Worm (Caenorhabditis elegans) whole organism, late embryonic: ENCODE results near the gene sel-8.

Experiments
- C08G9.2 ChIP-seq: sonication (generic microtip); optimal IDR thresholded peaks from 2 replicates; lab custom pipeline; 2016; ENCODE audit warnings: mild to moderate bottlenecking, missing genetic modification characterization, moderate library complexity, missing compliant biosample characterization
- F13H6.1 ChIP-seq: sonication (generic microtip); optimal IDR thresholded peaks from 2 replicates; lab custom pipeline; 2016; ENCODE audit warnings: missing genetic modification characterization, missing compliant biosample characterization
- K02D7.2 ChIP-seq: sonication (generic microtip); optimal IDR thresholded peaks from 2 replicates; lab custom pipeline; 2017; ENCODE audit warnings: mild to moderate bottlenecking, missing genetic modification characterization, missing compliant biosample characterization
- T23F11.4 ChIP-seq: fragments of 200-800 bp; sonication (Bioruptor generic); optimal IDR thresholded peaks from 2 replicates; lab custom pipeline; 2018; ENCODE audit warnings: mild to moderate bottlenecking, missing genetic modification characterization, missing compliant biosample characterization
- ahr-1 ChIP-seq: sonication (generic microtip); optimal IDR thresholded peaks from 2 replicates; lab custom pipeline; 2016; ENCODE audit warnings: missing genetic modification characterization, missing compliant biosample characterization
- ama-1 ChIP-seq: fragments of 150-350 bp; optimal IDR thresholded peaks from 2 replicates; lab custom pipeline; 2014
- ceh-18 ChIP-seq: sonication (generic microtip); optimal IDR thresholded peaks from 2 replicates; lab custom pipeline; 2016; ENCODE audit warnings: missing genetic modification characterization, missing compliant biosample characterization
- ceh-19 ChIP-seq: fragments of 200-800 bp; sonication (Bioruptor generic); optimal IDR thresholded peaks from 2 replicates; lab custom pipeline; 2018; ENCODE audit warnings: mild to moderate bottlenecking, missing genetic modification characterization, missing compliant biosample characterization
- ceh-2 ChIP-seq: sonication (generic microtip); optimal IDR thresholded peaks from 2 replicates; lab custom pipeline; 2016; ENCODE audit warnings: missing genotype, missing genetic modification characterization, missing compliant biosample characterization
- ceh-22 ChIP-seq: sonication (generic microtip); optimal IDR thresholded peaks from 2 replicates; lab custom pipeline; 2017; ENCODE audit warnings: missing biosample characterization, missing genetic modification characterization
- ceh-24 ChIP-seq: sonication (generic microtip); optimal IDR thresholded peaks from 2 replicates; lab custom pipeline; 2016; ENCODE audit warnings: mild to moderate bottlenecking, missing genetic modification characterization, missing compliant biosample characterization
- ceh-30 ChIP-seq: fragments of 150-350 bp; optimal IDR thresholded peaks from 2 replicates; lab custom pipeline; 2014; ENCODE audit warnings: missing biosample characterization, missing genetic modification characterization
- ceh-45 ChIP-seq: fragments of 200-800 bp; sonication (Bioruptor generic); IDR thresholded peaks from 2 replicates; pipeline ENCODE4 v1.3.6; 2022; ENCODE audit warnings: missing genetic modification reagents, missing genetic modification characterization, missing compliant biosample characterization
- ceh-9 ChIP-seq: sonication (generic microtip); optimal IDR thresholded peaks from 2 replicates; lab custom pipeline; 2016; ENCODE audit warnings: mild to moderate bottlenecking, missing genetic modification characterization, inconsistent platforms, missing compliant biosample characterization
- che-1 ChIP-seq: sonication (generic microtip); optimal IDR thresholded peaks from 2 replicates; lab custom pipeline; 2016; ENCODE audit warnings: mild to moderate bottlenecking, missing genetic modification characterization, missing compliant biosample characterization
- dve-1 ChIP-seq: sonication (generic microtip); optimal IDR thresholded peaks from 2 replicates; lab custom pipeline; 2017; ENCODE audit warnings: antibody characterized with exemption, mild to moderate bottlenecking, missing genetic modification characterization, missing compliant biosample characterization
- elt-2 ChIP-seq: sonication (generic microtip); optimal IDR thresholded peaks from 2 replicates; lab custom pipeline; 2016; ENCODE audit warnings: missing genetic modification reagents, missing genetic modification characterization, missing compliant biosample characterization
- elt-4 ChIP-seq: sonication (generic microtip); optimal IDR thresholded peaks from 2 replicates; lab custom pipeline; 2016; ENCODE audit warnings: missing genetic modification characterization, missing compliant biosample characterization
- ets-4 ChIP-seq: sonication (generic microtip); optimal IDR thresholded peaks from 2 replicates; lab custom pipeline; 2016; ENCODE audit warnings: missing genetic modification characterization, missing compliant biosample characterization
- eyg-1 ChIP-seq: sonication (generic microtip); optimal IDR thresholded peaks from 2 replicates; lab custom pipeline; 2016; ENCODE audit warnings: missing genotype, missing genetic modification characterization, missing compliant biosample characterization
- fkh-6 ChIP-seq: sonication (generic microtip); optimal IDR thresholded peaks from 2 replicates; lab custom pipeline; 2016; ENCODE audit warnings: missing genetic modification characterization, missing compliant biosample characterization
- gmeb-2 ChIP-seq: sonication (generic microtip); optimal IDR thresholded peaks from 2 replicates; lab custom pipeline; 2016; ENCODE audit warnings: missing genetic modification characterization, inconsistent platforms, missing compliant biosample characterization
- hlh-13 ChIP-seq: fragments of 200-800 bp; sonication (Bioruptor generic); optimal IDR thresholded peaks from 2 replicates; lab custom pipeline; 2018; ENCODE audit warnings: mild to moderate bottlenecking, missing genetic modification characterization, missing compliant biosample characterization
- hlh-15 ChIP-seq: sonication (generic microtip); optimal IDR thresholded peaks from 2 replicates; lab custom pipeline; 2016; ENCODE audit warnings: missing genetic modification characterization, missing compliant biosample characterization
- hlh-30 ChIP-seq: sonication (generic microtip); optimal IDR thresholded peaks from 2 replicates; lab custom pipeline; 2017; ENCODE audit warnings: antibody characterized with exemption, missing genetic modification characterization, missing compliant biosample characterization; ENCODE audit not compliant: insufficient read depth
- hlh-6 ChIP-seq: sonication (generic microtip); optimal IDR thresholded peaks from 2 replicates; lab custom pipeline; 2016; ENCODE audit warnings: missing genotype, missing genetic modification characterization, missing compliant biosample characterization
- hlh-8 ChIP-seq: sonication (generic microtip); optimal IDR thresholded peaks from 2 replicates; lab custom pipeline; 2016; ENCODE audit warnings: missing genotype, missing genetic modification characterization, missing compliant biosample characterization
- lin-11 ChIP-seq: fragments of 200-800 bp; sonication (Bioruptor generic); optimal IDR thresholded peaks from 2 replicates; lab custom pipeline; 2018; ENCODE audit warnings: mild to moderate bottlenecking, missing genetic modification characterization, missing compliant biosample characterization
- mec-3 ChIP-seq: sonication (generic microtip); optimal IDR thresholded peaks from 2 replicates; lab custom pipeline; 2016; ENCODE audit warnings: borderline replicate concordance, missing genetic modification characterization, missing compliant biosample characterization
- nhr-232 ChIP-seq: sonication (generic microtip); optimal IDR thresholded peaks from 2 replicates; lab custom pipeline; 2016; ENCODE audit warnings: missing genetic modification characterization, missing compliant biosample characterization
- npax-4 ChIP-seq: sonication (generic microtip); optimal IDR thresholded peaks from 2 replicates; lab custom pipeline; 2016; ENCODE audit warnings: missing genetic modification characterization, missing compliant biosample characterization
- odd-2 ChIP-seq: sonication (generic microtip); optimal IDR thresholded peaks from 2 replicates; lab custom pipeline; 2017; ENCODE audit warnings: antibody characterized with exemption, mild to moderate bottlenecking, missing genetic modification characterization, missing compliant biosample characterization
- pag-3 ChIP-seq: sonication (generic microtip); optimal IDR thresholded peaks from 2 replicates; lab custom pipeline; 2016; ENCODE audit warnings: missing compliant biosample characterization, missing genetic modification characterization, borderline replicate concordance
- pat-9 ChIP-seq: fragments of 200-800 bp; sonication (Bioruptor generic); optimal IDR thresholded peaks from 2 replicates; lab custom pipeline; 2018; ENCODE audit warnings: mild to moderate bottlenecking, missing genetic modification characterization, moderate library complexity, missing compliant biosample characterization
- pax-1 ChIP-seq: fragments of 150-350 bp; optimal IDR thresholded peaks from 2 replicates; lab custom pipeline; 2014; ENCODE audit warnings: missing biosample characterization, missing genetic modification characterization
- pha-4 ChIP-seq: fragments of 150-350 bp; optimal IDR thresholded peaks from 2 replicates; lab custom pipeline; 2018; ENCODE audit warnings: missing biosample characterization, missing genetic modification reagents, missing genetic modification characterization
- pqm-1 ChIP-seq: sonication (generic microtip); optimal IDR thresholded peaks from 2 replicates; lab custom pipeline; 2016; ENCODE audit warnings: missing genetic modification characterization, missing compliant biosample characterization
- pros-1 ChIP-seq: fragments of 150-350 bp; optimal IDR thresholded peaks from 2 replicates; lab custom pipeline; 2014; ENCODE audit warnings: missing biosample characterization, missing genetic modification reagents, missing genetic modification characterization
- rnt-1 ChIP-seq: sonication (generic microtip); optimal IDR thresholded peaks from 2 replicates; lab custom pipeline; 2016; ENCODE audit warnings: missing genetic modification characterization, missing compliant biosample characterization
- sdc-2 ChIP-seq: sonication (generic microtip); optimal IDR thresholded peaks from 2 replicates; lab custom pipeline; 2016; ENCODE audit warnings: missing genotype, missing genetic modification characterization, missing compliant biosample characterization
- sox-4 ChIP-seq: sonication (generic microtip); optimal IDR thresholded peaks from 2 replicates; lab custom pipeline; 2017; ENCODE audit warnings: mild to moderate bottlenecking, missing genetic modification characterization, inconsistent platforms, missing compliant biosample characterization
- syd-9 ChIP-seq: sonication (generic microtip); optimal IDR thresholded peaks from 2 replicates; lab custom pipeline; 2016; ENCODE audit warnings: mild to moderate bottlenecking, missing genetic modification characterization, moderate library complexity, missing compliant biosample characterization
- tbx-2 ChIP-seq: sonication (generic microtip); optimal IDR thresholded peaks from 2 replicates; lab custom pipeline; 2016; ENCODE audit warnings: missing genetic modification characterization, missing compliant biosample characterization
- ttx-3 ChIP-seq: sonication (generic microtip); optimal IDR thresholded peaks from 2 replicates; lab custom pipeline; 2016; ENCODE audit warnings: missing genetic modification reagents, missing genetic modification characterization, missing compliant biosample characterization
- unc-3 ChIP-seq, 2 experiments: fragments of 200-800 bp in 1 of 2; sonication (Bioruptor generic) in 1 of 2; sonication (generic microtip) in 1 of 2; conservative IDR thresholded peaks in 1 of 2; optimal IDR thresholded peaks in 1 of 2; 2 replicates each; pipeline versions ENCODE4 v1.3.6 to Lab custom; 2016 to 2022; ENCODE audit warnings: missing compliant biosample characterization in 2 of 2, missing genetic modification characterization in 2 of 2, missing genetic modification reagents in 1 of 2
- unc-42 ChIP-seq: sonication (generic microtip); optimal IDR thresholded peaks from 2 replicates; lab custom pipeline; 2016; ENCODE audit warnings: missing genotype, missing genetic modification characterization, missing compliant biosample characterization
- unc-55 ChIP-seq: sonication (generic microtip); optimal IDR thresholded peaks from 2 replicates; lab custom pipeline; 2017; ENCODE audit warnings: missing biosample characterization, missing genetic modification reagents, missing genetic modification characterization
- unc-86 ChIP-seq: sonication (generic microtip); optimal IDR thresholded peaks from 2 replicates; lab custom pipeline; 2016; ENCODE audit warnings: missing genetic modification characterization, missing compliant biosample characterization
- zip-5 ChIP-seq: sonication (generic microtip); optimal IDR thresholded peaks from 2 replicates; lab custom pipeline; 2016; ENCODE audit warnings: missing genetic modification characterization, missing compliant biosample characterization
- ztf-16 ChIP-seq: sonication (generic microtip); optimal IDR thresholded peaks from 2 replicates; lab custom pipeline; 2017; ENCODE audit warnings: missing genetic modification characterization, missing compliant biosample characterization

The sel-8 gene

ce11 chrIII:3670336-3670735 is 43.4 kb upstream of the sel-8 start, which contains the start of gene C46F11.6:
Gene C46F11.6 (minus strand): TSS chrIII:3670436.
- TF ChIP-seq K02D7.2 (tag; lab: Kevin White, UChicago) (no peak), pros-1 (tag; lab: Kevin White, UChicago) (no peak), ztf-16 (tag; lab: Kevin White, UChicago) (no peak), sox-4 (tag; lab: Kevin White, UChicago) (no peak), unc-55 (GFP tag; lab: Kevin White, UChicago) (no peak), syd-9 (tag; lab: Kevin White, UChicago) (no peak), pha-4 (tag; lab: Kevin White, UChicago) (no peak), npax-4 (tag; lab: Kevin White, UChicago) (no peak), unc-86 (tag; lab: Kevin White, UChicago) (no peak), T23F11.4 (no peak), ets-4 (tag; lab: Kevin White, UChicago) (no peak), F13H6.1 (tag; lab: Kevin White, UChicago) (no peak)
- TF ChIP-seq, all 69 proteins: peak for 0

DNA sequence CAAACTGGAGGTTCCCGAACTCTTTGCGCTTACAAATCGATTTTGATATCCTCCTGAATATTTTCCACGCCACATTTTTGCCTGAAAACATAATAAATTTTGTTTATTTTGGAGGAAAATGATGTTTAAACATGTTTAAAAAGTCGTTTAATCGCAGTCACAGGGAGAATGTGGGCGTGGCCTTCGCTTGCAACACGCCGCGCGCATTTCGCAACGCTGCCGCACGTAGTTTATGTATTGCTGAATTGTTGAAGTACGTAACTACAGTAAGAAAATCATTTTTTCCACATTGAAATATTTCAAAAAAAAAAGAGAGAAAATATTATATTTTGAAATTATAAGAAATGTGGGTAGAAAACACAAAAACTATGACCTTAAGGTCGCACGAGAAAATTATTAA is 37.3 kb upstream of the sel-8 start, which contains the start of gene C46F11.4:
Gene C46F11.4, minus strand, starts transcription at position 81 of the 400 bp plus-strand sequence.
- TF ChIP-seq pha-4 (tag; lab: Kevin White, UChicago) = no peak
- TF ChIP-seq pag-3 (tag; lab: Kevin White, UChicago) = no peak
- TF ChIP-seq hlh-15 = peak; percentile 82
- peak; percentile 57 for TF ChIP-seq sdc-2 (tag; lab: Kevin White, UChicago)
- TF ChIP-seq unc-55 (GFP tag; lab: Kevin White, UChicago) = no peak
- peak; percentile 96 for TF ChIP-seq elt-2
- peak; percentile 81 for TF ChIP-seq ceh-45 (GFP tag; lab: Robert Waterston, UW)
- TF ChIP-seq pat-9 = peak; percentile 85
- TF ChIP-seq pros-1 (tag; lab: Kevin White, UChicago) = no peak
- TF ChIP-seq eyg-1 = peak; percentile 56
- no peak for TF ChIP-seq ceh-9 (tag; lab: Kevin White, UChicago)
- TF ChIP-seq T23F11.4 = peak; percentile 72
- TF ChIP-seq ceh-30 = no peak
- TF ChIP-seq hlh-6 (tag; lab: Kevin White, UChicago) = no peak
- TF ChIP-seq tbx-2 (tag; lab: Kevin White, UChicago) = peak; percentile 92
- peak; percentile 70 for TF ChIP-seq C08G9.2
- peak; percentile 77 for TF ChIP-seq fkh-6 (tag; lab: Kevin White, UChicago)
- TF ChIP-seq unc-42 (tag; lab: Kevin White, UChicago) = peak; percentile 34
- TF ChIP-seq F13H6.1 (tag; lab: Kevin White, UChicago) = peak; percentile 76
- peak; percentile 79 for TF ChIP-seq rnt-1 (tag; lab: Kevin White, UChicago)
- TF ChIP-seq unc-86 (tag; lab: Kevin White, UChicago) = peak; percentile 88
- peak; percentile 66 for TF ChIP-seq hlh-13
- TF ChIP-seq ahr-1 (tag; lab: Kevin White, UChicago) = peak; percentile 78
- TF ChIP-seq dve-1 (tag; lab: Kevin White, UChicago) = no peak
- TF ChIP-seq ceh-22 = peak; percentile 65
- peak; percentile 78 for TF ChIP-seq che-1 (tag; lab: Kevin White, UChicago)
- TF ChIP-seq nhr-232 = peak; percentile 68
- TF ChIP-seq mec-3 (tag; lab: Kevin White, UChicago) = no peak
- peak; percentile 87 for TF ChIP-seq sox-4 (tag; lab: Kevin White, UChicago)
- peak; percentile 82 for TF ChIP-seq lin-11 (tag; lab: Kevin White, UChicago)
- TF ChIP-seq hlh-8 (tag; lab: Kevin White, UChicago) = peak; percentile 92
- no peak for TF ChIP-seq ama-1 (lab: Kevin White, UChicago)
- TF ChIP-seq ceh-2 (tag; lab: Kevin White, UChicago) = peak; percentile 85
- TF ChIP-seq ttx-3 = peak; percentile 88
- TF ChIP-seq ceh-18 (tag; lab: Kevin White, UChicago) = peak; percentile 11
- TF ChIP-seq ceh-19 (GFP tag; lab: Kevin White, UChicago) = peak; percentile 89
- no peak for TF ChIP-seq elt-4 (tag; lab: Kevin White, UChicago)
- TF ChIP-seq gmeb-2 = peak; percentile 88
- peak; percentile 83 for TF ChIP-seq unc-3 (GFP tag; conservative IDR thresholded peaks at IDR 0.05; lab: Robert Waterston, UW)
- peak; percentile 84 for TF ChIP-seq unc-3 (tag; optimal IDR thresholded peaks at IDR 0.05; lab: Kevin White, UChicago)
- peak; percentile 87 for TF ChIP-seq odd-2
- no peak for TF ChIP-seq pqm-1
- no peak for TF ChIP-seq hlh-30 (tag; lab: Kevin White, UChicago)
- TF ChIP-seq zip-5 (tag; lab: Kevin White, UChicago) = peak; percentile 78
- TF ChIP-seq ceh-24 (tag; lab: Kevin White, UChicago) = peak; percentile 70
- no peak for TF ChIP-seq pax-1 (tag; lab: Kevin White, UChicago)
